Worm (Caenorhabditis elegans) whole organism, L1 larva: ENCODE measurements around the gene C13G3.1.

ENCODE experiments used
- ets-5 ChIP-seq: fragments of 200-800 bp; sonication (Bioruptor generic); IDR thresholded peaks from 2 replicates; pipeline ENCODE4 v1.3.6; 2022; ENCODE audit warnings: missing genetic modification characterization, missing compliant biosample characterization
- fos-1 ChIP-seq: fragments of 150-350 bp; optimal IDR thresholded peaks from 2 replicates; lab custom pipeline; 2014; ENCODE audit warnings: missing biosample characterization, missing genetic modification characterization
- jun-1 ChIP-seq: fragments of 150-350 bp; optimal IDR thresholded peaks from 2 replicates; lab custom pipeline; 2014; ENCODE audit warnings: missing biosample characterization, missing genetic modification reagents, missing genetic modification characterization
- lir-3 ChIP-seq: sonication (generic microtip); optimal IDR thresholded peaks from 2 replicates; lab custom pipeline; 2016; ENCODE audit warnings: mild to moderate bottlenecking, missing genetic modification characterization, moderate library complexity, missing compliant biosample characterization; ENCODE audit not compliant: poor library complexity
- snpc-4 ChIP-seq: fragments of 150-350 bp; optimal IDR thresholded peaks from 2 replicates; lab custom pipeline; 2014; ENCODE audit warnings: missing biosample characterization, missing genetic modification characterization
- sptf-1 ChIP-seq: fragments of 150-350 bp; optimal IDR thresholded peaks from 2 replicates; lab custom pipeline; 2014; ENCODE audit warnings: missing biosample characterization, missing genetic modification characterization
- tbx-2 ChIP-seq: sonication (generic microtip); optimal IDR thresholded peaks from 2 replicates; lab custom pipeline; 2016; ENCODE audit warnings: missing genetic modification characterization, missing compliant biosample characterization
- unc-62 ChIP-seq: fragments of 150-350 bp; optimal IDR thresholded peaks from 2 replicates; lab custom pipeline; 2014; ENCODE audit warnings: missing biosample characterization, missing genetic modification reagents, missing genetic modification characterization
- unc-86 ChIP-seq: sonication (generic microtip); optimal IDR thresholded peaks from 2 replicates; lab custom pipeline; 2016; ENCODE audit warnings: missing genetic modification characterization, missing compliant biosample characterization
- unc-98 ChIP-seq: fragments of 200-800 bp; sonication (Bioruptor generic); IDR thresholded peaks from 2 replicates; pipeline ENCODE4 v1.3.6; 2022; ENCODE audit warnings: missing genetic modification characterization, missing compliant biosample characterization

DNA sequence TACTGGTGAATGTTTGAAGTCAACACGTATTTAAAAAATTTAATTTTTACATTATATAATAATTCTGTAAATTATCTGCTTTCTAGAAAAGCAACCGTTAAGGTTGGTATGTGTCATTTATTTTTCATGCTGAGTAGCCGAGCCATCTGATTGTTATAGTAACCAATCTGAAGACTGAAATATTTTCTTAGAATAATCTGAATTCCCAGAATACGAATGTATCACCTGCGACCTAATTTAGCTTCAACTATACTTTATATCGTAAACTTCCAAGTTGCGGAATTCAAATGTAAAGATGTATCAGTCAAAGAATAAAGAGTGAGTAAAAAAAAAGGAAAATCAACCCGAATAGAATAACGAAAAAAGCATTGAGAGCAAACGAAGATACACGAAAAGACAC lies 21.0 kb upstream of the C13G3.1 start:
- no peak for TF ChIP-seq unc-86 (tag; lab: Kevin White, UChicago)
- TF ChIP-seq tbx-2 (tag; lab: Kevin White, UChicago): no peak
- no peak for TF ChIP-seq unc-62
- no peak for TF ChIP-seq jun-1 (tag; lab: Kevin White, UChicago)
- TF ChIP-seq unc-98 (GFP tag; lab: Robert Waterston, UW): no peak
- no peak for TF ChIP-seq sptf-1 (tag; lab: Kevin White, UChicago)
- no peak for TF ChIP-seq lir-3
- no peak for TF ChIP-seq snpc-4
- TF ChIP-seq ets-5 (GFP tag; lab: Robert Waterston, UW): no peak
- no peak for TF ChIP-seq fos-1 (tag; lab: Kevin White, UChicago)
